Worm (Caenorhabditis elegans): ENCODE results near the gene sri-45.
A peak's percentile ranks its signal among the peaks of the same experiment; 100 is the strongest.

The sri-45 gene

ce11 chrII:674116-674515, 12.5 kb upstream of the sri-45 start, which contains the start of gene Y39F10C.3:
Y39F10C.3 (plus strand) TSS chrII:674416.
- TF ChIP-seq nhr-6 (tag; optimal IDR thresholded peaks at IDR 0.05) (no peak), unc-62 (GFP tag; optimal IDR thresholded peaks at IDR 0.05 in 1 of 2) (peak in 1 of 2 experiments; percentile 66), unc-62 (tag; optimal IDR thresholded peaks at IDR 0.05) (no peak), php-3 (GFP tag; IDR thresholded peaks at IDR 0.05) (no peak), tra-1 (GFP tag; IDR thresholded peaks at IDR 0.05) (no peak)

ce11 chrII:671025-671424, 9.4 kb upstream of the sri-45 start, which contains the start of gene sri-46:
sri-46 (minus strand) TSS chrII:671125.
- TF ChIP-seq egl-27 (tag; optimal IDR thresholded peaks at IDR 0.05) (no peak), pha-4 (GFP tag; IDR thresholded peaks at IDR 0.05) (no peak), pha-4 (tag; optimal IDR thresholded peaks at IDR 0.05) (no peak), daf-19 (GFP tag; conservative IDR thresholded peaks at IDR 0.05) (no peak), F26F4.8 (GFP tag; conservative IDR thresholded peaks at IDR 0.05) (no peak), nhr-28 (tag; optimal IDR thresholded peaks at IDR 0.05) (no peak), madf-9 (GFP tag; conservative IDR thresholded peaks at IDR 0.05) (no peak), R02D3.7 (tag; optimal IDR thresholded peaks at IDR 0.05) (no peak), nhr-237 (tag; optimal IDR thresholded peaks at IDR 0.05) (no peak), nhr-102 (tag; optimal IDR thresholded peaks at IDR 0.05) (no peak), nhr-6 (tag; optimal IDR thresholded peaks at IDR 0.05) (no peak), Y48G9A.11 (GFP tag; IDR thresholded peaks at IDR 0.05) (no peak), lin-38 (GFP tag; IDR thresholded peaks at IDR 0.05) (no peak), ceh-20 (GFP tag; IDR thresholded peaks at IDR 0.05) (no peak)

ce11 chrII:667864-668263, 6.3 kb upstream of the sri-45 start:
- TF ChIP-seq unc-62 (GFP tag; optimal IDR thresholded peaks at IDR 0.05 in 1 of 2) (peak in 1 of 2 experiments; percentile 68), unc-62 (tag; optimal IDR thresholded peaks at IDR 0.05) (no peak), dpl-1 (GFP tag; optimal IDR thresholded peaks at IDR 0.05) (no peak), nhr-237 (tag; optimal IDR thresholded peaks at IDR 0.05) (no peak), jun-1 (tag; optimal IDR thresholded peaks at IDR 0.05) (no peak), F44E2.7 (GFP tag; IDR thresholded peaks at IDR 0.05) (no peak; the same call in 1 of the 2 replicates), fkh-10 (GFP tag; optimal IDR thresholded peaks at IDR 0.05) (no peak), nhr-48 (tag; optimal IDR thresholded peaks at IDR 0.05) (no peak)

- TF ChIP-seq tag-97 (GFP tag; IDR thresholded peaks at IDR 0.05) (no peak), lim-7 (GFP tag; IDR thresholded peaks at IDR 0.05) (no peak), dmd-9 (GFP tag; IDR thresholded peaks at IDR 0.05) (no peak), D1046.2 (GFP tag; IDR thresholded peaks at IDR 0.05) (no peak), ceh-32 (tag; optimal IDR thresholded peaks at IDR 0.05; ENCODE audit: poor library complexity) (no peak), lin-38 (GFP tag; IDR thresholded peaks at IDR 0.05) (no peak), set-16 (GFP tag; IDR thresholded peaks at IDR 0.05) (no peak), zag-1 (tag; optimal IDR thresholded peaks at IDR 0.05) (no peak)
Measured at ce11 chrII:658369-658768, 3.2 kb downstream of the sri-45 start, which contains the start of gene sdz-24. sdz-24 (plus strand) TSS chrII:658669.

ce11 chrII:651324-651723, 10.3 kb downstream of the sri-45 start:
- TF ChIP-seq ztf-11 (tag; optimal IDR thresholded peaks at IDR 0.05) (no peak), unc-62 (GFP tag; optimal IDR thresholded peaks at IDR 0.05 in 1 of 2) (peak in 1 of 2 experiments; percentile 12), unc-62 (tag; optimal IDR thresholded peaks at IDR 0.05) (no peak)

ce11 chrII:650321-651005, 11.1 kb downstream of the sri-45 start, which contains the start of the genes K07E8.7 and frpr-14:
K07E8.7 (minus strand) TSS chrII:650367.
frpr-14 (plus strand) TSS chrII:650955.
- TF ChIP-seq lin-38 (GFP tag; IDR thresholded peaks at IDR 0.05) = peak; percentile 46
- TF ChIP-seq egl-27 (tag; optimal IDR thresholded peaks at IDR 0.05) = no peak
- peak; percentile 24 for TF ChIP-seq aha-1 (tag)
- peak; percentile 32 for TF ChIP-seq mes-2 (tag; optimal IDR thresholded peaks at IDR 0.05; ENCODE audit: poor library complexity, severe bottlenecking)
- no peak for TF ChIP-seq F26F4.8 (GFP tag; conservative IDR thresholded peaks at IDR 0.05)
